Worm (Caenorhabditis elegans): Measurements from ENCODE around the gene nhr-170.

- no peak for TF ChIP-seq unc-62 (GFP tag; optimal IDR thresholded peaks at IDR 0.05 in 1 of 2)
- no peak for TF ChIP-seq unc-62 (tag; optimal IDR thresholded peaks at IDR 0.05)
- no peak for TF ChIP-seq nhr-28 (tag; optimal IDR thresholded peaks at IDR 0.05)
- TF ChIP-seq hmg-1.1 (GFP tag; IDR thresholded peaks at IDR 0.05): no peak
- no peak for TF ChIP-seq fkh-10 (GFP tag; optimal IDR thresholded peaks at IDR 0.05)
- TF ChIP-seq madf-9 (GFP tag; conservative IDR thresholded peaks at IDR 0.05): no peak
- TF ChIP-seq ZK546.5 (tag; optimal IDR thresholded peaks at IDR 0.05): no peak
- TF ChIP-seq Y105C5A.15 (GFP tag; IDR thresholded peaks at IDR 0.05): no peak
These were observed 10.0 kb downstream of the nhr-170 start, which contains the start of gene nhr-231 for ce11 chrV:18790658-18791057.
